Fruit fly (Drosophila melanogaster) whole organism, prepupa: Measurements from ENCODE around the gene CG14421.

Source experiments
- CG6854 ChIP-seq: fragments of 200-800 bp; sonication (Bioruptor generic); optimal IDR thresholded peaks from 2 replicates; lab custom pipeline; 2017; ENCODE audit warnings: missing biosample characterization, mild to moderate bottlenecking, missing genetic modification characterization
- Hr4 ChIP-seq: fragments of 200-800 bp; sonication (Bioruptor generic); optimal IDR thresholded peaks from 3 replicates; lab custom pipeline; 2016; ENCODE audit warnings: missing biosample characterization, missing genetic modification characterization
- OdsH ChIP-seq: fragments of 200-800 bp; sonication (Bioruptor generic); optimal IDR thresholded peaks from 3 replicates; lab custom pipeline; 2016; ENCODE audit warnings: missing biosample characterization, missing genetic modification characterization
- Sox102F ChIP-seq: fragments of 200-800 bp; sonication (Bioruptor generic); optimal IDR thresholded peaks from 2 replicates; lab custom pipeline; 2016; ENCODE audit warnings: missing biosample characterization, mild to moderate bottlenecking, missing genetic modification characterization
- vri ChIP-seq: fragments of 200-800 bp; sonication (Bioruptor generic); optimal IDR thresholded peaks from 3 replicates; lab custom pipeline; 2016; ENCODE audit warnings: missing biosample characterization, mild to moderate bottlenecking, missing genetic modification characterization

DNA sequence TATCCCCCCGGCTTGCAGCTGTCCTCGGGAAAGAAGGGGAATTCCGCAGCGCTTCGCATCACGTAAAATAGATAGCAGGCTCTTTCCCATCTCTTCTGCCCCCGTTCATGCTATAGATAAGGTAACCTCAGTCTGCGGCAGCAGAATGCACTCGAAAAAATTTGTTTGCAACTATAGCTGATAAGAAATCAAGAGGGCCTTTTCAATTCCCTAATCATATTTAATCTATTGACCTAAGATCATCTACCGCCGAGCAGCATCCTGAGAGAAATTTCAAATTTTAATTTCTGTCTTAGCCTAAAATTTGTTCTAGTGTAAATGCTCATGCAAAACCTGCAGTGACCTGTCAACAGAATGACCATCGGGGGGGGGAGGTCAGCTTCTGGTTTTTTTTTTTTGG lies 15.4 kb downstream of the CG14421 start:
- TF ChIP-seq Sox102F (no peak), Hr4 (GFP tag; lab: Kevin White, UChicago) (no peak), OdsH (GFP tag; lab: Kevin White, UChicago) (no peak), vri (no peak), CG6854 (GFP tag; lab: Kevin White, UChicago) (no peak)
